Fruit fly (Drosophila melanogaster) whole organism, embryonic: ENCODE results near the gene Smox.

ENCODE experiments used
- Abd-B ChIP-seq: fragments of 200-800 bp; sonication (Bioruptor generic); optimal IDR thresholded peaks from 2 replicates; lab custom pipeline; 2018; ENCODE audit warnings: missing biosample characterization, mild to moderate bottlenecking, missing genetic modification characterization, moderate library complexity
- Atf6 ChIP-seq: fragments of 200-800 bp; sonication (Bioruptor generic); IDR thresholded peaks from 2 replicates; pipeline ENCODE4 v1.3.6; 2022; ENCODE audit warnings: missing biosample characterization, missing genetic modification characterization
- Bdp1 ChIP-seq: fragments of 200-800 bp; sonication (Bioruptor generic); optimal IDR thresholded peaks from 3 replicates; lab custom pipeline; 2016; ENCODE audit warnings: missing biosample characterization, missing genetic modification characterization
- C15 ChIP-seq: fragments of 200-800 bp; sonication (Bioruptor generic); IDR thresholded peaks from 3 replicates; pipeline ENCODE4 v1.3.6; 2022; ENCODE audit warnings: missing biosample characterization, missing genetic modification characterization
- CG10979 ChIP-seq: fragments of 200-800 bp; sonication (Bioruptor generic); optimal IDR thresholded peaks from 2 replicates; lab custom pipeline; 2018; ENCODE audit warnings: missing biosample characterization, mild to moderate bottlenecking, missing genetic modification characterization, moderate library complexity
- CG12219 ChIP-seq: fragments of 200-800 bp; sonication (Bioruptor generic); optimal IDR thresholded peaks from 3 replicates; lab custom pipeline; 2018; ENCODE audit warnings: missing biosample characterization, mild to moderate bottlenecking, missing genetic modification characterization
- CG13296 ChIP-seq: fragments of 200-800 bp; sonication (Bioruptor generic); optimal IDR thresholded peaks from 3 replicates; lab custom pipeline; 2018; ENCODE audit warnings: missing biosample characterization, mild to moderate bottlenecking, missing genetic modification characterization
- CG15514 ChIP-seq: fragments of 200-800 bp; sonication (Bioruptor generic); optimal IDR thresholded peaks from 3 replicates; lab custom pipeline; 2017; ENCODE audit warnings: missing biosample characterization, missing genetic modification characterization, mild to moderate bottlenecking, moderate library complexity, missing genetic modification reagents
- CG17359 ChIP-seq: fragments of 200-800 bp; sonication (Bioruptor generic); optimal IDR thresholded peaks from 3 replicates; lab custom pipeline; 2018; ENCODE audit warnings: missing biosample characterization, mild to moderate bottlenecking, missing genetic modification characterization, moderate library complexity
- CG1792 ChIP-seq: fragments of 200-800 bp; sonication (Bioruptor generic); optimal IDR thresholded peaks from 2 replicates; lab custom pipeline; 2016; ENCODE audit warnings: missing biosample characterization, missing genetic modification characterization
- CG18476 ChIP-seq: fragments of 200-800 bp; sonication (Bioruptor generic); optimal IDR thresholded peaks from 2 replicates; lab custom pipeline; 2016; ENCODE audit warnings: missing biosample characterization, mild to moderate bottlenecking, missing genetic modification characterization
- CG2199 ChIP-seq: fragments of 200-800 bp; sonication (Bioruptor generic); IDR thresholded peaks from 3 replicates; pipeline ENCODE4 v1.3.6; 2022; ENCODE audit warnings: missing biosample characterization, missing genetic modification characterization
- CG2202 ChIP-seq: fragments of 200-800 bp; sonication (Bioruptor generic); optimal IDR thresholded peaks from 2 replicates; lab custom pipeline; 2018; ENCODE audit warnings: missing biosample characterization, mild to moderate bottlenecking, missing genetic modification characterization
- CG30431 ChIP-seq: fragments of 200-800 bp; sonication (Bioruptor generic); optimal IDR thresholded peaks from 2 replicates; lab custom pipeline; 2017; ENCODE audit warnings: missing biosample characterization, missing genetic modification characterization
- CG31224 ChIP-seq: fragments of 200-800 bp; sonication (Bioruptor generic); IDR thresholded peaks from 2 replicates; pipeline ENCODE4 v1.3.6; 2022; ENCODE audit warnings: missing biosample characterization, missing genetic modification characterization
- CG7786 ChIP-seq: fragments of 200-800 bp; sonication (Bioruptor generic); optimal IDR thresholded peaks from 2 replicates; lab custom pipeline; 2016; ENCODE audit warnings: missing biosample characterization, missing genetic modification characterization
- CG8944 ChIP-seq: fragments of 200-800 bp; sonication (Bioruptor generic); optimal IDR thresholded peaks from 3 replicates; lab custom pipeline; 2016; ENCODE audit warnings: missing biosample characterization, missing genetic modification characterization
- Doc2 ChIP-seq: fragments of 200-800 bp; sonication (Bioruptor generic); IDR thresholded peaks from 2 replicates; pipeline ENCODE4 v1.3.6; 2022; ENCODE audit warnings: missing biosample characterization, missing genetic modification characterization
- Drgx ChIP-seq: fragments of 200-800 bp; sonication (Bioruptor generic); IDR thresholded peaks from 2 replicates; pipeline ENCODE4 v1.3.6; 2022; ENCODE audit warnings: missing biosample characterization, missing genetic modification characterization
- Ets97D ChIP-seq: fragments of 200-800 bp; sonication (Bioruptor generic); optimal IDR thresholded peaks from 3 replicates; lab custom pipeline; 2016; ENCODE audit warnings: missing biosample characterization, missing genetic modification characterization
- Hmr ChIP-seq: fragments of 200-800 bp; sonication (Bioruptor generic); optimal IDR thresholded peaks from 3 replicates; lab custom pipeline; 2017; ENCODE audit warnings: mild to moderate bottlenecking, missing biosample characterization, missing genetic modification reagents, missing genetic modification characterization
- Hr3 ChIP-seq: fragments of 200-800 bp; sonication (Bioruptor generic); optimal IDR thresholded peaks from 3 replicates; lab custom pipeline; 2016; ENCODE audit warnings: missing biosample characterization, missing genetic modification characterization
- Hsf ChIP-seq: fragments of 200-800 bp; sonication (Bioruptor generic); optimal IDR thresholded peaks from 3 replicates; lab custom pipeline; 2016; ENCODE audit warnings: missing biosample characterization, missing genetic modification characterization
- NK7.1 ChIP-seq: fragments of 200-800 bp; sonication (Bioruptor generic); optimal IDR thresholded peaks from 3 replicates; lab custom pipeline; 2016; ENCODE audit warnings: missing biosample characterization, missing genetic modification characterization
- Ptx1 ChIP-seq: fragments of 200-800 bp; sonication (Bioruptor generic); IDR thresholded peaks from 2 replicates; pipeline ENCODE4 v1.3.6; 2022; ENCODE audit warnings: missing biosample characterization, missing genetic modification characterization
- Side ChIP-seq: fragments of 200-800 bp; sonication (Bioruptor generic); optimal IDR thresholded peaks from 2 replicates; lab custom pipeline; 2016; ENCODE audit warnings: missing biosample characterization, missing genetic modification characterization
- ase ChIP-seq: fragments of 200-800 bp; sonication (Bioruptor generic); IDR thresholded peaks from 3 replicates; pipeline ENCODE4 v1.3.6; 2022; ENCODE audit warnings: missing biosample characterization, missing genetic modification characterization
- ash1 ChIP-seq: fragments of 200-800 bp; sonication (Bioruptor generic); optimal IDR thresholded peaks from 2 replicates; lab custom pipeline; 2018; ENCODE audit warnings: missing biosample characterization, mild to moderate bottlenecking, missing genetic modification characterization
- bbx ChIP-seq: fragments of 200-800 bp; sonication (Bioruptor generic); IDR thresholded peaks from 2 replicates; pipeline ENCODE4 v1.3.6; 2022; ENCODE audit warnings: missing biosample characterization, missing genetic modification characterization; ENCODE audit not compliant: partially characterized antibody
- br ChIP-seq: fragments of >200 bp; optimal IDR thresholded peaks from 2 replicates; lab custom pipeline; 2017
- cad ChIP-seq: fragments of >200 bp; optimal IDR thresholded peaks from 2 replicates; lab custom pipeline; 2017; ENCODE audit warnings: missing biosample characterization, missing genetic modification characterization
- cg ChIP-seq: fragments of 200-800 bp; sonication (Bioruptor generic); optimal IDR thresholded peaks from 3 replicates; lab custom pipeline; 2019; ENCODE audit warnings: missing biosample characterization, mild to moderate bottlenecking, missing genetic modification characterization, moderate library complexity
- croc ChIP-seq: fragments of 200-800 bp; sonication (Bioruptor generic); conservative IDR thresholded peaks from 3 replicates; pipeline ENCODE4 v1.3.6; 2022; ENCODE audit warnings: missing biosample characterization, missing genetic modification characterization
- da ChIP-seq: fragments of 200-800 bp; sonication (Bioruptor generic); optimal IDR thresholded peaks from 2 replicates; lab custom pipeline; 2016; ENCODE audit warnings: missing biosample characterization, missing genetic modification characterization
- danr ChIP-seq: fragments of 200-800 bp; sonication (Bioruptor generic); IDR thresholded peaks from 2 replicates; pipeline ENCODE4 v1.3.6; 2022; ENCODE audit warnings: missing biosample characterization, missing genetic modification characterization
- dmrt11E ChIP-seq: fragments of 200-800 bp; sonication (Bioruptor generic); optimal IDR thresholded peaks from 3 replicates; lab custom pipeline; 2018; ENCODE audit warnings: missing biosample characterization, mild to moderate bottlenecking, missing genetic modification characterization, moderate library complexity
- ems ChIP-seq: fragments of 200-800 bp; sonication (Bioruptor generic); optimal IDR thresholded peaks from 3 replicates; lab custom pipeline; 2016; ENCODE audit warnings: missing biosample characterization, missing genetic modification characterization
- eyg ChIP-seq: fragments of 200-800 bp; sonication (Bioruptor generic); optimal IDR thresholded peaks from 3 replicates; lab custom pipeline; 2016; ENCODE audit warnings: missing biosample characterization, missing genetic modification characterization
- fd64A ChIP-seq: fragments of 200-800 bp; sonication (Bioruptor generic); optimal IDR thresholded peaks from 3 replicates; lab custom pipeline; 2018; ENCODE audit warnings: missing biosample characterization, mild to moderate bottlenecking, missing genetic modification characterization
- grn ChIP-seq: fragments of 200-800 bp; sonication (Bioruptor generic); optimal IDR thresholded peaks from 3 replicates; lab custom pipeline; 2017; ENCODE audit warnings: missing biosample characterization, missing genetic modification characterization
- gsb ChIP-seq: fragments of 200-800 bp; sonication (Bioruptor generic); IDR thresholded peaks from 2 replicates; pipeline ENCODE4 v1.3.6; 2022; ENCODE audit warnings: missing biosample characterization, missing genetic modification characterization
- gt ChIP-seq: fragments of 200-800 bp; sonication (Bioruptor generic); IDR thresholded peaks from 2 replicates; pipeline ENCODE4 v1.3.6; 2022; ENCODE audit warnings: missing biosample characterization, missing genetic modification characterization
- hkb ChIP-seq, 2 experiments: fragments of 200-800 bp in 1 of 2; fragments of >200 bp in 1 of 2; sonication (Bioruptor generic) in 1 of 2; IDR thresholded peaks in 1 of 2; optimal IDR thresholded peaks in 1 of 2; 2 replicates each; pipeline versions ENCODE4 v1.3.6 to Lab custom; 2017 to 2022; ENCODE audit warnings: missing biosample characterization in 1 of 2, missing genetic modification characterization in 1 of 2
- inv ChIP-seq: fragments of 200-800 bp; sonication (Bioruptor generic); IDR thresholded peaks from 2 replicates; pipeline ENCODE4 v1.3.6; 2022; ENCODE audit warnings: missing biosample characterization, missing genetic modification characterization; ENCODE audit not compliant: partially characterized antibody
- klu ChIP-seq: fragments of 200-800 bp; sonication (Bioruptor generic); IDR thresholded peaks from 2 replicates; pipeline ENCODE4 v1.3.6; 2022; ENCODE audit warnings: missing biosample characterization, missing genetic modification characterization
- kni ChIP-seq: fragments of 200-800 bp; sonication (Bioruptor generic); optimal IDR thresholded peaks from 3 replicates; lab custom pipeline; 2017; ENCODE audit warnings: mild to moderate bottlenecking, missing biosample characterization, missing genetic modification reagents, missing genetic modification characterization
- lbe ChIP-seq: fragments of 200-800 bp; sonication (Bioruptor generic); optimal IDR thresholded peaks from 2 replicates; lab custom pipeline; 2016; ENCODE audit warnings: missing biosample characterization, mild to moderate bottlenecking, missing genetic modification characterization
- sisA ChIP-seq: fragments of 200-800 bp; sonication (Bioruptor generic); IDR thresholded peaks from 2 replicates; pipeline ENCODE4 v1.3.6; 2022; ENCODE audit warnings: missing biosample characterization, missing genetic modification characterization
- stc ChIP-seq: fragments of 200-800 bp; sonication (Bioruptor generic); IDR thresholded peaks from 2 replicates; pipeline ENCODE4 v1.3.6; 2022; ENCODE audit warnings: missing biosample characterization, missing genetic modification characterization
- tin ChIP-seq: fragments of 200-800 bp; sonication (Bioruptor generic); optimal IDR thresholded peaks from 3 replicates; lab custom pipeline; 2016; ENCODE audit warnings: missing biosample characterization, missing genetic modification characterization
- yki ChIP-seq: fragments of >200 bp; optimal IDR thresholded peaks from 3 replicates; lab custom pipeline; 2018

Smox gene

DNA sequence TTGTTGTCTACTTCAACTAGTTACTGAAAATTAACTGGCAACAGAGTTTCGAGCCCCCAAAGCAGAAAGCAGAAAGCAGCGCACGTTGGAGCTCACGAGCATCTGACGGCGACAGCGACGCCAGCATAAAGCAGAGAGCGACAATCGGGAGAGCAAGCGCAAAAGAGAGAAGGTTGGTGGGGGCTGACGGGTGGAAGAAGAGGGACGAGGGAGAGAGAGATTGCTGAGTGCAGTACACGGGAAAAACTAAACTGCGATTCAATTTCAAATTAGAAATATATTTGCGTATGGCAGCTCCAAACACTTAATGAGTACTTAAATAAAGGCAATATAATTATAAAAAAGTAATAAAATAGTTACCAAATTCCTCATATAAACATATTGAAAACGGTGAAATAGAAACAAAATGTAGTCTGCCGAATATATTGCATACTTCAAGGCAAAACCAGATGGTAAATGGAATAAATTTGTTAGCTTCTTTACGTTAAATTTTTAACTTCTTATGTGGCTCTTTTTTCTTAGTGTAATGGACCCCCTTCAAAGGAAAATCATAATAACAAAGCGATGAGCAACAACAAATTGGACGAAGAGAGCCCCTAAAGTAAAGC is 49.9 kb downstream of the Smox start (continued):
- TF ChIP-seq CG15514 (peak; percentile 83), danr (peak; percentile 87), Abd-B (GFP tag; lab: Kevin White, UChicago) (peak; percentile 92), CG13296 (GFP tag; lab: Kevin White, UChicago) (peak; percentile 97), CG30431 (peak; percentile 84), ash1 (GFP tag; lab: Kevin White, UChicago) (peak; percentile 30), Bdp1 (GFP tag; lab: Kevin White, UChicago) (peak; percentile 78), grn (GFP tag; lab: Kevin White, UChicago) (peak; percentile 52), da (GFP tag; lab: Kevin White, UChicago) (peak; percentile 33), tin (GFP tag; lab: Kevin White, UChicago) (peak; percentile 93), bbx (GFP tag; lab: Robert Waterston, UW) (no peak), CG1792 (GFP tag; lab: Kevin White, UChicago) (peak; percentile 79), Hmr (GFP tag; lab: Kevin White, UChicago) (peak; percentile 98), yki (lab: Kevin White, UChicago) (peak; percentile 34), inv (GFP tag; lab: Robert Waterston, UW) (no peak), Hsf (GFP tag; lab: Kevin White, UChicago) (peak; percentile 89), kni (GFP tag; lab: Kevin White, UChicago) (peak; percentile 95), ems (GFP tag; lab: Kevin White, UChicago) (peak; percentile 77), hkb (optimal IDR thresholded peaks at IDR 0.05; lab: Kevin White, UChicago) (no peak), hkb (GFP tag; IDR thresholded peaks at IDR 0.05; lab: Robert Waterston, UW) (peak; percentile 95), CG12219 (GFP tag; lab: Kevin White, UChicago) (peak; percentile 89), gsb (GFP tag; lab: Robert Waterston, UW) (peak; percentile 86), Ets97D (GFP tag; lab: Kevin White, UChicago) (peak; percentile 48), fd64A (GFP tag; lab: Kevin White, UChicago) (peak; percentile 83), CG7786 (GFP tag; lab: Kevin White, UChicago) (peak; percentile 84), stc (GFP tag; lab: Robert Waterston, UW) (peak; percentile 87), Ptx1 (GFP tag; lab: Robert Waterston, UW) (peak; percentile 96), klu (peak; percentile 88), ase (GFP tag; lab: Robert Waterston, UW) (peak; percentile 87), CG2199 (GFP tag; lab: Robert Waterston, UW) (peak; percentile 75; the same call in 2 of the 3 replicates), croc (GFP tag; lab: Robert Waterston, UW) (peak; percentile 90), Doc2 (GFP tag; lab: Robert Waterston, UW) (peak; percentile 75), cad (GFP tag; lab: Kevin White, UChicago) (no peak), sisA (GFP tag; lab: Robert Waterston, UW) (peak; percentile 89), CG17359 (tag; lab: Kevin White, UChicago) (peak; percentile 96), lbe (peak; percentile 60), Side (GFP tag; lab: Kevin White, UChicago) (peak; percentile 54), CG2202 (tag; lab: Kevin White, UChicago) (peak; percentile 81), Drgx (GFP tag; lab: Robert Waterston, UW) (peak; percentile 94), NK7.1 (peak; percentile 63), Hr3 (GFP tag; lab: Kevin White, UChicago) (peak; percentile 92), cg (GFP tag; lab: Kevin White, UChicago) (no peak), CG18476 (GFP tag; lab: Kevin White, UChicago) (peak; percentile 91), CG31224 (GFP tag; lab: Robert Waterston, UW) (peak; percentile 83), br (lab: Kevin White, UChicago) (no peak), gt (GFP tag; lab: Robert Waterston, UW) (peak; percentile 66), CG8944 (GFP tag; lab: Kevin White, UChicago) (peak; percentile 76), dmrt11E (tag; lab: Kevin White, UChicago) (peak; percentile 88), eyg (GFP tag; lab: Kevin White, UChicago) (peak; percentile 49), CG10979 (tag; lab: Kevin White, UChicago) (peak; percentile 96), Atf6 (GFP tag; lab: Robert Waterston, UW) (peak; percentile 95), C15 (GFP tag; lab: Robert Waterston, UW) (peak; percentile 69)
